Fruit fly (Drosophila melanogaster): ENCODE results near the gene CG10694.
A peak's percentile ranks its signal among the peaks of the same experiment; 100 is the strongest.

Gene CG10694

dm6 chr3R:24138478-24139455, 31.6 kb downstream of the CG10694 start:
- TF ChIP-seq Rel (GFP tag; optimal IDR thresholded peaks at IDR 0.05) (no peak), Rel (tag; optimal IDR thresholded peaks at IDR 0.05) (peak; percentile 78), Mio (GFP tag; optimal IDR thresholded peaks at IDR 0.05) (no peak), dl (GFP tag; optimal IDR thresholded peaks at IDR 0.05; ENCODE audit: insufficient read depth in 1 of 2, partially characterized antibody in 2 of 2) (no peak), N (GFP tag; optimal IDR thresholded peaks at IDR 0.05) (no peak), fru (GFP tag; optimal IDR thresholded peaks at IDR 0.05) (peak; percentile 5)

dm6 chr3R:24139646-24140130, 32.5 kb downstream of the CG10694 start:
- TF ChIP-seq Rel (GFP tag; optimal IDR thresholded peaks at IDR 0.05) = no peak
- peak; percentile 92 for TF ChIP-seq Rel (tag; optimal IDR thresholded peaks at IDR 0.05)
- no peak for TF ChIP-seq dsf (GFP tag; optimal IDR thresholded peaks at IDR 0.05; ENCODE audit: borderline replicate concordance)

dm6 chr3R:24141013-24141592, 33.9 kb downstream of the CG10694 start, which contains the start of gene Kal1:
Kal1 (plus strand) TSS chr3R:24141395.
- TF ChIP-seq Abd-B (GFP tag; optimal IDR thresholded peaks at IDR 0.05) = no peak
- TF ChIP-seq CG32264 (GFP tag; optimal IDR thresholded peaks at IDR 0.05) = peak; percentile 84
- TF ChIP-seq Dfd (GFP tag; optimal IDR thresholded peaks at IDR 0.05) = no peak
- TF ChIP-seq woc (GFP tag; optimal IDR thresholded peaks at IDR 0.05) = peak; percentile 85
- no peak for TF ChIP-seq Hr83 (GFP tag; optimal IDR thresholded peaks at IDR 0.05; ENCODE audit: poor library complexity, severe bottlenecking)
- TF ChIP-seq CrebA (GFP tag; optimal IDR thresholded peaks at IDR 0.05; ENCODE audit: borderline replicate concordance) = no peak
- peak; percentile 65 for TF ChIP-seq sv (GFP tag; optimal IDR thresholded peaks at IDR 0.05)
- TF ChIP-seq foxo (GFP tag; optimal IDR thresholded peaks at IDR 0.05) = peak; percentile 7 to 98
- no peak for TF ChIP-seq GATAd (GFP tag; optimal IDR thresholded peaks at IDR 0.05)
- peak; percentile 99 for TF ChIP-seq Sp1 (GFP tag; optimal IDR thresholded peaks at IDR 0.05)
- peak; percentile 72 for TF ChIP-seq dsf (GFP tag; optimal IDR thresholded peaks at IDR 0.05; ENCODE audit: borderline replicate concordance)
- TF ChIP-seq rgr (GFP tag; optimal IDR thresholded peaks at IDR 0.05) = peak; percentile 98
- TF ChIP-seq psq (GFP tag; optimal IDR thresholded peaks at IDR 0.05) = peak; percentile 96
- TF ChIP-seq brk (GFP tag; optimal IDR thresholded peaks at IDR 0.05) = peak; percentile 96
- no peak for TF ChIP-seq tai (GFP tag; optimal IDR thresholded peaks at IDR 0.05)
- TF ChIP-seq dl (GFP tag; optimal IDR thresholded peaks at IDR 0.05; ENCODE audit: insufficient read depth in 1 of 2, partially characterized antibody in 2 of 2) = peak in 1 of 2 experiments; percentile 50
- no peak for TF ChIP-seq lola (GFP tag; optimal IDR thresholded peaks at IDR 0.05)
- no peak for TF ChIP-seq Vsx2 (GFP tag; optimal IDR thresholded peaks at IDR 0.05; ENCODE audit: partially characterized antibody)
- TF ChIP-seq usp (GFP tag; optimal IDR thresholded peaks at IDR 0.05) = no peak
- TF ChIP-seq pan (optimal IDR thresholded peaks at IDR 0.05) = no peak
- peak; percentile 90 for TF ChIP-seq ey (GFP tag; optimal IDR thresholded peaks at IDR 0.05)
- TF ChIP-seq Rel (GFP tag; optimal IDR thresholded peaks at IDR 0.05) = peak; percentile 98
- TF ChIP-seq Rel (tag; optimal IDR thresholded peaks at IDR 0.05) = peak; percentile 88
- TF ChIP-seq jim (GFP tag; optimal IDR thresholded peaks at IDR 0.05) = no peak
- TF ChIP-seq br (GFP tag; optimal IDR thresholded peaks at IDR 0.05) = peak; percentile 93
- TF ChIP-seq Mio (GFP tag; optimal IDR thresholded peaks at IDR 0.05) = peak; percentile 60
- peak; percentile 98 for TF ChIP-seq HLH106 (tag; optimal IDR thresholded peaks at IDR 0.05)
- peak; percentile 93 for TF ChIP-seq Hnf4 (GFP tag; optimal IDR thresholded peaks at IDR 0.05)
- TF ChIP-seq N (GFP tag; optimal IDR thresholded peaks at IDR 0.05) = no peak
- peak; percentile 95 for TF ChIP-seq sage (GFP tag; optimal IDR thresholded peaks at IDR 0.05)
- TF ChIP-seq Jra (GFP tag; optimal IDR thresholded peaks at IDR 0.05) = peak; percentile 80
- peak; percentile 55 for TF ChIP-seq Dif (GFP tag; optimal IDR thresholded peaks at IDR 0.05; ENCODE audit: partially characterized antibody)
- peak; percentile 98 for TF ChIP-seq h (GFP tag; optimal IDR thresholded peaks at IDR 0.05)
- TF ChIP-seq Myc (optimal IDR thresholded peaks at IDR 0.05) = no peak
- TF ChIP-seq CG9705 (GFP tag; optimal IDR thresholded peaks at IDR 0.05) = peak; percentile 91
- no peak for TF ChIP-seq Hr78 (GFP tag; optimal IDR thresholded peaks at IDR 0.05)
- TF ChIP-seq OdsH (GFP tag; optimal IDR thresholded peaks at IDR 0.05) = peak; percentile 98
- peak; percentile 96 for TF ChIP-seq fru (GFP tag; optimal IDR thresholded peaks at IDR 0.05)
- peak; percentile 94 for TF ChIP-seq dmrt93B (GFP tag; optimal IDR thresholded peaks at IDR 0.05)

Data from whole organism, wandering third instar larva.